Worm (Caenorhabditis elegans) whole organism, mixed stage, embryonic: ENCODE measurements around the gene F58F9.3.

Experiments used
- M03D4.4 ChIP-seq: sonication (generic microtip); optimal IDR thresholded peaks from 2 replicates; lab custom pipeline; 2017; ENCODE audit warnings: mild to moderate bottlenecking, missing genetic modification characterization, missing compliant biosample characterization
- blmp-1 ChIP-seq: fragments of 150-350 bp; optimal IDR thresholded peaks from 2 replicates; lab custom pipeline; 2014; ENCODE audit warnings: missing biosample characterization, missing genetic modification characterization
- ceh-39 ChIP-seq: fragments of 150-350 bp; optimal IDR thresholded peaks from 2 replicates; lab custom pipeline; 2014; ENCODE audit warnings: missing biosample characterization, missing genetic modification characterization
- ceh-43 ChIP-seq: fragments of 200-800 bp; sonication (Bioruptor generic); optimal IDR thresholded peaks from 2 replicates; lab custom pipeline; 2018; ENCODE audit warnings: mild to moderate bottlenecking, missing genetic modification characterization, moderate library complexity, missing compliant biosample characterization
- ceh-83 ChIP-seq: fragments of 200-800 bp; sonication (Bioruptor generic); optimal IDR thresholded peaks from 2 replicates; lab custom pipeline; 2018; ENCODE audit warnings: mild to moderate bottlenecking, missing genetic modification characterization, missing compliant biosample characterization
- ces-1 ChIP-seq: fragments of 150-350 bp; optimal IDR thresholded peaks from 2 replicates; lab custom pipeline; 2014; ENCODE audit warnings: missing biosample characterization, missing genetic modification reagents, missing genetic modification characterization
- cnd-1 ChIP-seq: fragments of 200-800 bp; sonication (Bioruptor generic); optimal IDR thresholded peaks from 2 replicates; lab custom pipeline; 2018; ENCODE audit warnings: mild to moderate bottlenecking, missing genetic modification characterization, missing compliant biosample characterization
- drap-1 ChIP-seq: fragments of 200-800 bp; sonication (Bioruptor generic); optimal IDR thresholded peaks from 3 replicates; lab custom pipeline; 2018; ENCODE audit warnings: mild to moderate bottlenecking, missing genetic modification characterization, missing compliant biosample characterization
- elt-1 ChIP-seq: sonication (generic microtip); optimal IDR thresholded peaks from 2 replicates; lab custom pipeline; 2017; ENCODE audit warnings: missing genetic modification characterization, mild to moderate bottlenecking, missing compliant biosample characterization, antibody characterized with exemption, moderate library complexity, borderline replicate concordance; ENCODE audit not compliant: insufficient read depth
- ham-2 ChIP-seq: fragments of 200-800 bp; sonication (Bioruptor generic); optimal IDR thresholded peaks from 2 replicates; lab custom pipeline; 2018; ENCODE audit warnings: mild to moderate bottlenecking, missing genetic modification characterization, missing compliant biosample characterization
- lin-13 ChIP-seq: fragments of 150-350 bp; optimal IDR thresholded peaks from 2 replicates; lab custom pipeline; 2014; ENCODE audit warnings: missing biosample characterization, missing genetic modification characterization
- mab-5 ChIP-seq: fragments of 150-350 bp; optimal IDR thresholded peaks from 2 replicates; lab custom pipeline; 2014; ENCODE audit warnings: missing biosample characterization, missing genetic modification characterization
- mep-1 ChIP-seq: fragments of 150-350 bp; optimal IDR thresholded peaks from 2 replicates; lab custom pipeline; 2017; ENCODE audit warnings: missing biosample characterization, missing genetic modification reagents, missing genetic modification characterization, inconsistent platforms
- mls-2 ChIP-seq: sonication (generic microtip); optimal IDR thresholded peaks from 2 replicates; lab custom pipeline; 2016; ENCODE audit warnings: mild to moderate bottlenecking, missing genetic modification characterization, moderate library complexity, missing compliant biosample characterization
- nhr-237 ChIP-seq: fragments of 150-350 bp; optimal IDR thresholded peaks from 2 replicates; lab custom pipeline; 2014; ENCODE audit warnings: missing biosample characterization, missing genetic modification characterization
- nhr-28 ChIP-seq: fragments of 150-350 bp; optimal IDR thresholded peaks from 2 replicates; lab custom pipeline; 2014; ENCODE audit warnings: missing biosample characterization, missing genetic modification characterization
- nhr-76 ChIP-seq: sonication (generic microtip); optimal IDR thresholded peaks from 2 replicates; lab custom pipeline; 2017; ENCODE audit warnings: missing biosample characterization, missing genetic modification characterization
- pha-4 ChIP-seq: fragments of 150-350 bp; optimal IDR thresholded peaks from 2 replicates; lab custom pipeline; 2018; ENCODE audit warnings: missing biosample characterization, missing genetic modification reagents, missing genetic modification characterization
- sem-2 ChIP-seq: fragments of 200-800 bp; sonication (Bioruptor generic); optimal IDR thresholded peaks from 2 replicates; lab custom pipeline; 2018; ENCODE audit warnings: mild to moderate bottlenecking, missing genetic modification characterization, missing compliant biosample characterization
- sptf-1 ChIP-seq: sonication (generic microtip); optimal IDR thresholded peaks from 2 replicates; lab custom pipeline; 2017; ENCODE audit warnings: mild to moderate bottlenecking, missing genetic modification characterization, moderate library complexity, missing compliant biosample characterization
- tbx-8 ChIP-seq: fragments of 200-800 bp; sonication (Bioruptor generic); optimal IDR thresholded peaks from 2 replicates; lab custom pipeline; 2018; ENCODE audit warnings: mild to moderate bottlenecking, missing genetic modification characterization, moderate library complexity, missing compliant biosample characterization
- ztf-11 ChIP-seq: fragments of 150-350 bp; optimal IDR thresholded peaks from 2 replicates; lab custom pipeline; 2014; ENCODE audit warnings: missing biosample characterization, missing genetic modification characterization

The F58F9.3 gene

ce11 chrIV:6275671-6276209 is 42.7 kb downstream of the F58F9.3 start, which contains the start of the genes aat-4 and T13A10.1:
aat-4 (minus strand) TSS chrIV:6275721.
T13A10.1 (plus strand) TSS chrIV:6276081.
- TF ChIP-seq blmp-1 (no peak), cnd-1 (tag; lab: Kevin White, UChicago) (no peak), sptf-1 (tag; lab: Kevin White, UChicago) (no peak), ztf-11 (tag; lab: Kevin White, UChicago) (no peak), tbx-8 (GFP tag; lab: Kevin White, UChicago) (no peak), ham-2 (GFP tag; lab: Kevin White, UChicago) (no peak), pha-4 (no peak), sem-2 (GFP tag; lab: Kevin White, UChicago) (no peak)

DNA sequence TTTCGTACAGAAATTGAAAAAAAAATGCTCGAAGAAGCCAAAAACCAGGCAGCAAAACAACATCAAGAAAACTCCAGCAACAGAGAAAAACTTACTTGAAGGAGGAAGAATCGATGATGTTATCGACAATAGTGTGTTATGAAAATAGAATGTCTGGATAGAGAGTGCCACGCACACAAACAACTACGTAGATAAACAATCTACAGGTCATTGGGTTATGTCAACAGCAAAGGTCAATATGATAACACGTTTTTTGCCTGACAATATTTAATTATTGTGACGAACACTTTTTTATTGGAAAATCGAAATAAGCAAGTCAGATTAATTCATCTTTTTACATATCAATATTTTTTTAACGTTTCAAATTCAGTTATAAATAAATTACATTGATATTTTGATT is 46.4 kb downstream of the F58F9.3 start, which contains the start of gene sams-5:
sams-5 (minus strand) TSS at position 131 of the 400 bp plus-strand sequence.
- TF ChIP-seq elt-1 (tag; lab: Kevin White, UChicago): no peak
- no peak for TF ChIP-seq mls-2 (tag; lab: Kevin White, UChicago)
- TF ChIP-seq tbx-8 (GFP tag; lab: Kevin White, UChicago): no peak
- no peak for TF ChIP-seq drap-1 (GFP tag; lab: Kevin White, UChicago)
- TF ChIP-seq ces-1 (GFP tag; lab: Kevin White, UChicago): no peak
- TF ChIP-seq nhr-28 (tag; lab: Kevin White, UChicago): no peak
- TF ChIP-seq M03D4.4: no peak
- TF ChIP-seq lin-13 (tag; lab: Kevin White, UChicago): no peak
- TF ChIP-seq nhr-237 (tag; lab: Kevin White, UChicago): no peak
- TF ChIP-seq ceh-43 (GFP tag; lab: Kevin White, UChicago): no peak
- no peak for TF ChIP-seq ceh-39 (tag; lab: Kevin White, UChicago)
- TF ChIP-seq ceh-83 (GFP tag; lab: Kevin White, UChicago): no peak
- TF ChIP-seq blmp-1: no peak
- no peak for TF ChIP-seq mab-5 (tag; lab: Kevin White, UChicago)

DNA sequence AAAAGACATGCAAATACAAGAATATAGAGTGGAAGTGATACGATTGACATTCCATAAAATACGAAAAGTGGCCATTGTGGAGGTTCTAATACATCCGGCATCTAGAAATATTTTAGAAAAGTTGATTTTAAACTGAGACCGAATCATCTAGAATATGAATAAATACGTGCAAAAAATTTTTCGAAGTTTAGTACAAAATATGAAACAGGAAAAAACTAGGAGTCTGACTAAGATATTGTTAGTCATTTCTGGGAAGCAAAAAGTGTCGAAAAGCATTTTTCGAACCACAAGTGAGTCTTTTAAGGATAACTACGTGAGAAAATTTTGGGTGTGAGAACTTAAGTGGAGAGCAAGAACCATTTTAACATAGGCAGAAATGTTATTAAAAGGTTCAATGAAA is 49.1 kb downstream of the F58F9.3 start, which contains the start of gene srv-32:
srv-32 (minus strand) TSS at position 101 of the 400 bp plus-strand sequence.
- no peak for TF ChIP-seq nhr-76 (tag; lab: Kevin White, UChicago)
- no peak for TF ChIP-seq sem-2 (GFP tag; lab: Kevin White, UChicago)
- no peak for TF ChIP-seq drap-1 (GFP tag; lab: Kevin White, UChicago)
- no peak for TF ChIP-seq elt-1 (tag; lab: Kevin White, UChicago)
- TF ChIP-seq ztf-11 (tag; lab: Kevin White, UChicago): no peak

- TF ChIP-seq ceh-83 (GFP tag; lab: Kevin White, UChicago) (no peak), mep-1 (no peak), ham-2 (GFP tag; lab: Kevin White, UChicago) (no peak)
- TF ChIP-seq, all 35 proteins: peak for 0
Observed at ce11 chrIV:6284277-6284676, 51.2 kb downstream of the F58F9.3 start, which contains the start of gene ops-1. ops-1 (minus strand) TSS chrIV:6284377.
